Worm (Caenorhabditis elegans) whole organism, young adult: ENCODE results near the gene msp-10.
A peak's percentile ranks its signal among the peaks of the same experiment; 100 is the strongest.

Experiments
- B0035.1 ChIP-seq: sonication (generic microtip); optimal IDR thresholded peaks from 2 replicates; lab custom pipeline; 2016; ENCODE audit warnings: missing genetic modification characterization, mild to moderate bottlenecking, missing compliant biosample characterization, missing genotype, missing genetic modification reagents
- B0261.1 ChIP-seq: sonication (generic microtip); optimal IDR thresholded peaks from 2 replicates; lab custom pipeline; 2016; ENCODE audit warnings: mild to moderate bottlenecking, missing genetic modification characterization, moderate library complexity, missing compliant biosample characterization
- C06A6.2 ChIP-seq: fragments of 200-800 bp; sonication (Bioruptor generic); conservative IDR thresholded peaks from 2 replicates; pipeline ENCODE4 v1.3.6; 2022; ENCODE audit warnings: missing genetic modification characterization, missing compliant biosample characterization
- C17E4.6 ChIP-seq: fragments of 200-800 bp; sonication (Bioruptor generic); IDR thresholded peaks from 2 replicates; pipeline ENCODE4 v1.3.6; 2022; ENCODE audit warnings: missing genetic modification reagents, missing genetic modification characterization, missing compliant biosample characterization
- F10E7.11 ChIP-seq: sonication (generic microtip); optimal IDR thresholded peaks from 2 replicates; lab custom pipeline; 2017; ENCODE audit warnings: mild to moderate bottlenecking, missing genetic modification characterization, moderate library complexity, missing compliant biosample characterization
- F23B12.7 ChIP-seq: sonication (generic microtip); optimal IDR thresholded peaks from 2 replicates; lab custom pipeline; 2017; ENCODE audit warnings: missing genetic modification characterization, mild to moderate bottlenecking, missing compliant biosample characterization, antibody characterized with exemption, moderate library complexity; ENCODE audit not compliant: insufficient read depth
- F37B4.10 ChIP-seq: fragments of 200-800 bp; sonication (Bioruptor generic); IDR thresholded peaks from 2 replicates; pipeline ENCODE4 v1.3.6; 2022; ENCODE audit warnings: missing genetic modification characterization, missing compliant biosample characterization
- K11D2.4 ChIP-seq: fragments of 200-800 bp; sonication (Bioruptor generic); IDR thresholded peaks from 2 replicates; pipeline ENCODE4 v1.3.6; 2022; ENCODE audit warnings: missing genetic modification reagents, missing genetic modification characterization, missing compliant biosample characterization
- Y53F4B.3 ChIP-seq: fragments of 200-800 bp; sonication (Bioruptor generic); IDR thresholded peaks from 2 replicates; pipeline ENCODE4 v1.3.6; 2022; ENCODE audit warnings: missing genetic modification reagents, missing genetic modification characterization, missing compliant biosample characterization
- Y53G8AR.9 ChIP-seq: fragments of 200-800 bp; sonication (Bioruptor generic); conservative IDR thresholded peaks from 2 replicates; pipeline ENCODE4 v1.3.6; 2022; ENCODE audit warnings: missing genetic modification reagents, missing genetic modification characterization, missing compliant biosample characterization
- Y56A3A.18 ChIP-seq: fragments of 200-800 bp; sonication (Bioruptor generic); IDR thresholded peaks from 2 replicates; pipeline ENCODE4 v1.3.6; 2022; ENCODE audit warnings: missing genetic modification reagents, missing genetic modification characterization, missing compliant biosample characterization
- bed-1 ChIP-seq: fragments of 200-800 bp; sonication (Bioruptor generic); IDR thresholded peaks from 2 replicates; pipeline ENCODE4 v1.3.6; 2022; ENCODE audit warnings: missing genetic modification reagents, missing genetic modification characterization, missing compliant biosample characterization
- cebp-1 ChIP-seq, 2 experiments: fragments of 200-800 bp in 1 of 2; sonication (Bioruptor generic) in 1 of 2; sonication (generic microtip) in 1 of 2; IDR thresholded peaks in 1 of 2; optimal IDR thresholded peaks in 1 of 2; 2 replicates each; pipeline versions ENCODE4 v1.3.6 to Lab custom; 2017 to 2022; ENCODE audit warnings: missing compliant biosample characterization in 2 of 2, missing genetic modification characterization in 2 of 2, mild to moderate bottlenecking in 1 of 2, missing genetic modification reagents in 1 of 2, moderate library complexity in 1 of 2
- ets-4 ChIP-seq: fragments of 200-800 bp; sonication (Bioruptor generic); optimal IDR thresholded peaks from 2 replicates; lab custom pipeline; 2018; ENCODE audit warnings: mild to moderate bottlenecking, missing genetic modification characterization, missing compliant biosample characterization
- hlh-12 ChIP-seq: sonication (generic microtip); optimal IDR thresholded peaks from 2 replicates; lab custom pipeline; 2016; ENCODE audit warnings: missing genetic modification characterization, missing compliant biosample characterization
- hmg-20 ChIP-seq: fragments of 200-800 bp; sonication (Bioruptor generic); IDR thresholded peaks from 2 replicates; pipeline ENCODE4 v1.3.6; 2022; ENCODE audit warnings: missing genetic modification reagents, missing genetic modification characterization, missing compliant biosample characterization
- lin-35 ChIP-seq, 3 experiments: fragments of 150-350 bp in 2 of 3; sonication (generic microtip) in 1 of 3; optimal IDR thresholded peaks; 2 replicates each; lab custom pipeline; 2014 to 2018; ENCODE audit warnings: missing biosample characterization in 3 of 3, missing genetic modification characterization in 3 of 3, missing genetic modification reagents in 3 of 3
- lin-40 ChIP-seq: sonication (generic microtip); optimal IDR thresholded peaks from 2 replicates; lab custom pipeline; 2016; ENCODE audit warnings: missing genetic modification characterization, mild to moderate bottlenecking, missing compliant biosample characterization, missing genotype, missing genetic modification reagents
- lin-54 ChIP-seq: fragments of 200-800 bp; sonication (Bioruptor generic); optimal IDR thresholded peaks from 2 replicates; lab custom pipeline; 2018; ENCODE audit warnings: mild to moderate bottlenecking, missing genetic modification characterization, missing compliant biosample characterization
- lsy-27 ChIP-seq: sonication (generic microtip); optimal IDR thresholded peaks from 2 replicates; lab custom pipeline; 2017; ENCODE audit warnings: missing genetic modification characterization, mild to moderate bottlenecking, missing compliant biosample characterization, antibody characterized with exemption, missing genotype, borderline replicate concordance; ENCODE audit not compliant: insufficient read depth
- madf-10 ChIP-seq: sonication (generic microtip); optimal IDR thresholded peaks from 2 replicates; lab custom pipeline; 2016; ENCODE audit warnings: mild to moderate bottlenecking, missing genetic modification characterization, missing compliant biosample characterization
- madf-6 ChIP-seq: fragments of 200-800 bp; sonication (Bioruptor generic); IDR thresholded peaks from 2 replicates; pipeline ENCODE4 v1.3.6; 2022; ENCODE audit warnings: missing genetic modification reagents, missing genetic modification characterization, missing compliant biosample characterization
- nhr-120 ChIP-seq: fragments of 200-800 bp; sonication (Bioruptor generic); IDR thresholded peaks from 2 replicates; pipeline ENCODE4 v1.3.6; 2022; ENCODE audit warnings: missing genetic modification characterization, missing compliant biosample characterization
- nhr-80 ChIP-seq: sonication (generic microtip); optimal IDR thresholded peaks from 2 replicates; lab custom pipeline; 2016; ENCODE audit warnings: missing genetic modification characterization, missing compliant biosample characterization
- pha-4 ChIP-seq: fragments of 150-350 bp; sonication (generic microtip); optimal IDR thresholded peaks from 2 replicates; lab custom pipeline; 2014; ENCODE audit warnings: missing biosample characterization, missing genetic modification reagents, missing genetic modification characterization
- rcor-1 ChIP-seq: fragments of 200-800 bp; sonication (Bioruptor generic); IDR thresholded peaks from 2 replicates; pipeline ENCODE4 v1.3.6; 2022; ENCODE audit warnings: missing genetic modification reagents, missing genetic modification characterization, missing compliant biosample characterization
- snpc-4 ChIP-seq, 5 experiments: fragments of 150-350 bp in 1 of 5; sonication (generic microtip) in 4 of 5; optimal IDR thresholded peaks; 2 replicates each; lab custom pipeline; 2014 to 2018; ENCODE audit warnings: missing genetic modification characterization in 5 of 5, missing biosample characterization in 3 of 5, antibody characterized with exemption in 2 of 5, mild to moderate bottlenecking in 2 of 5, missing compliant biosample characterization in 2 of 5, missing genotype in 2 of 5, moderate library complexity in 2 of 5, missing genetic modification reagents in 1 of 5
- unc-62 ChIP-seq: fragments of 150-350 bp; optimal IDR thresholded peaks from 2 replicates; lab custom pipeline; 2014; ENCODE audit warnings: missing biosample characterization, missing genetic modification reagents, missing genetic modification characterization
- xnd-1 ChIP-seq: sonication (generic microtip); optimal IDR thresholded peaks from 2 replicates; lab custom pipeline; 2016; ENCODE audit warnings: missing genotype, missing genetic modification reagents, missing genetic modification characterization, missing compliant biosample characterization
- zfh-2 ChIP-seq: fragments of 200-800 bp; sonication (Bioruptor generic); conservative IDR thresholded peaks from 2 replicates; pipeline ENCODE4 v1.3.6; 2022; ENCODE audit warnings: missing genetic modification reagents, missing genetic modification characterization, missing compliant biosample characterization
- ztf-25 ChIP-seq: fragments of 200-800 bp; sonication (Bioruptor generic); IDR thresholded peaks from 2 replicates; pipeline ENCODE4 v1.3.6; 2022; ENCODE audit warnings: missing genetic modification reagents, missing genetic modification characterization, missing compliant biosample characterization
- ztf-26 ChIP-seq: sonication (generic microtip); optimal IDR thresholded peaks from 2 replicates; lab custom pipeline; 2017; ENCODE audit warnings: missing genetic modification characterization, missing compliant biosample characterization
- ztf-6 ChIP-seq: fragments of 200-800 bp; sonication (Bioruptor generic); IDR thresholded peaks from 2 replicates; pipeline ENCODE4 v1.3.6; 2022; ENCODE audit warnings: missing genetic modification reagents, missing genetic modification characterization, missing compliant biosample characterization

Gene msp-10

ce11 chrIV:9797304-9798003 lies 40.0 kb upstream of the msp-10 start, which contains the start of gene T13F2.2:
Gene T13F2.2, minus strand, starts transcription at chrIV:9797354.
- TF ChIP-seq F23B12.7 (tag; lab: Kevin White, UChicago) (no peak), ztf-6 (no peak), nhr-80 (tag; lab: Kevin White, UChicago) (peak; percentile 46), lin-54 (GFP tag; lab: Kevin White, UChicago) (peak; percentile 15), unc-62 (GFP tag; lab: Kevin White, UChicago) (no peak)

DNA sequence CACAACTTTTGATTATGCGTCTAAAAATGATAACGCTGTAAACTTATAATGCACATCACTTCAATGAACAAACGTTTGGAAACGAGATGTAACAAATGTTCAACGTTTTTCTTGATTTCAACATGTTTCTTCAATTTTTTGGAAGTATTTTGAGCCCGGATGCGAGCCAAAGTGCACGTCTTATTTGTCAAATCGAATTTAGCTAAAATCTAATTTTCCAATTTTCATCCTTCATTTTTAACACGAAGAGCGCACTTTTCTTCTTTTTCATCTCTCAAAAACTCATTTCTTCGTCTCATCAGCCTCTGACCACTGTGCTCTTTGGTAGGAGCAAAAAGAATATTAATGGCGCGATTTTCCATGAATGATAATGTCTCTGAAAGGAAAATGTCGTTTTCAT lies 39.1 kb upstream of the msp-10 start:
- TF ChIP-seq B0261.1 (tag; lab: Kevin White, UChicago) = no peak
- TF ChIP-seq pha-4 = no peak
- peak; percentile 50 for TF ChIP-seq nhr-80 (tag; lab: Kevin White, UChicago)
- no peak for TF ChIP-seq F37B4.10 (GFP tag; lab: Robert Waterston, UW)
- no peak for TF ChIP-seq Y56A3A.18
- no peak for TF ChIP-seq Y53F4B.3 (GFP tag; lab: Robert Waterston, UW)
- TF ChIP-seq cebp-1 (GFP tag; IDR thresholded peaks at IDR 0.05; lab: Robert Waterston, UW) = no peak
- no peak for TF ChIP-seq cebp-1 (tag; optimal IDR thresholded peaks at IDR 0.05; lab: Kevin White, UChicago)
- 0 out of 2 replicates have a peak, but pooled peaks have one; percentile 8 for TF ChIP-seq Y53G8AR.9 (GFP tag; lab: Robert Waterston, UW)
- no peak for TF ChIP-seq xnd-1 (tag; lab: Kevin White, UChicago)
- no peak for TF ChIP-seq rcor-1 (GFP tag; lab: Robert Waterston, UW)
- TF ChIP-seq ztf-25 (GFP tag; lab: Robert Waterston, UW) = no peak

- no peak for TF ChIP-seq F10E7.11 (tag; lab: Kevin White, UChicago)
- no peak for TF ChIP-seq lin-40 (tag; lab: Kevin White, UChicago)
- no peak for TF ChIP-seq hlh-12
- TF ChIP-seq lsy-27 (tag; lab: Kevin White, UChicago) = no peak
- TF ChIP-seq nhr-120 (GFP tag; lab: Robert Waterston, UW) = no peak
- no peak for TF ChIP-seq zfh-2 (GFP tag; lab: Robert Waterston, UW)
- TF ChIP-seq B0035.1 (tag; lab: Kevin White, UChicago) = no peak
- no peak for TF ChIP-seq K11D2.4 (GFP tag; lab: Robert Waterston, UW)
- no peak for TF ChIP-seq C06A6.2
- TF ChIP-seq madf-10 (tag; lab: Kevin White, UChicago) = no peak
- TF ChIP-seq madf-6 (GFP tag; lab: Robert Waterston, UW) = no peak
- no peak for TF ChIP-seq snpc-4 (GFP tag; optimal IDR thresholded peaks at IDR 0.05; lab: Kevin White, UChicago)
- TF ChIP-seq snpc-4 (tag; optimal IDR thresholded peaks at IDR 0.05; lab: Kevin White, UChicago) = no peak
- no peak for TF ChIP-seq ets-4 (GFP tag; lab: Kevin White, UChicago)
- TF ChIP-seq hmg-20 (GFP tag; lab: Robert Waterston, UW) = no peak
- TF ChIP-seq Y53G8AR.9 (GFP tag; lab: Robert Waterston, UW) = no peak
- TF ChIP-seq bed-1 (GFP tag; lab: Robert Waterston, UW) = no peak
- no peak for TF ChIP-seq ztf-26 (tag; lab: Kevin White, UChicago)
- no peak for TF ChIP-seq lin-35 (GFP tag; optimal IDR thresholded peaks at IDR 0.05; lab: Kevin White, UChicago)
- TF ChIP-seq C17E4.6 = no peak
- TF ChIP-seq, all 124 proteins: peak for 0
These were observed 38.3 kb upstream of the msp-10 start, which contains the start of gene fat-4 for ce11 chrIV:9799129-9799528. Gene fat-4, plus strand, starts transcription at chrIV:9799429.
